Fruit fly (Drosophila melanogaster) Kc167 (cell line): Measurements from ENCODE around the gene RpS21.

Experiments
- Sin3A ChIP-seq: fragments of >200 bp; optimal IDR thresholded peaks from 2 replicates; lab custom pipeline; 2018; ENCODE audit warnings: missing external identifiers
- h ChIP-seq: fragments of >200 bp; optimal IDR thresholded peaks from 3 replicates; lab custom pipeline; 2018; ENCODE audit warnings: missing external identifiers
- insv ChIP-seq: fragments of >200 bp; optimal IDR thresholded peaks from 3 replicates; lab custom pipeline; 2018; ENCODE audit warnings: missing external identifiers
- psq ChIP-seq: fragments of >200 bp; optimal IDR thresholded peaks from 2 replicates; lab custom pipeline; 2017; ENCODE audit warnings: missing external identifiers
- ttk ChIP-seq: sonication (Bioruptor generic); optimal IDR thresholded peaks from 2 replicates; lab custom pipeline; 2017; ENCODE audit warnings: missing external identifiers

DNA sequence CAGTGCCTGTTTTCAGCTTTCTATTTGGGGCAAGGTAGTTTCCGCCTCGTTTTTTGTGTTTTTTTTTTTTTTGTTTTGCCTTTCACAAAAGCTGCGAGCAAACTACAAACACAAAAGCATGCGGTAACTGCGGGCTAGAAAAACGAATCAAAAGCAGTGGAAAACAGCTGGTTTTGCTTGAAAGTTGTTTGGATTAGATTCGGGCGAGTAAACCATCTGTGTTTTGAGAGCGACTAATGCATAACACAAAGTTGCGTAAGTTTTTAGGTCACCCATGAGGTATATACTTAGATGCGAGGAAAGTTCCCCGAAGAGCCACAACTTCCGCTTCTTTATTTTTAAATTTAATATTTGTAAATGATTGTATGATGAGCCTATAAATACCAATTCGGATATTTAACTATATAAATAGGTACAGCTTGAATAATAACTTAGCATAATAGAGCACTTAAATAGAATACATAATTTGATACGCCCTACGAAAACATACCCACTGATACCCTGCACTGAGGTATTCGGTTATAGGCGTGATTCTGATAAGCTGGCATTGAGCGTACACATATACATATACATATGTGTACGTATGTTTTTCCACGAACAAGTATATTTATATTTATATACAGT, 16.6 kb downstream of the RpS21 start:
- no peak for TF ChIP-seq Sin3A (lab: Kevin White, UChicago)
- no peak for TF ChIP-seq psq (lab: Kevin White, UChicago)
- TF ChIP-seq ttk (lab: Kevin White, UChicago) = no peak
- TF ChIP-seq h (lab: Kevin White, UChicago) = no peak
- TF ChIP-seq insv (lab: Kevin White, UChicago) = no peak
